Fruit fly (Drosophila melanogaster): Measurements from ENCODE around the gene OXA1L.

OXA1L gene

DNA sequence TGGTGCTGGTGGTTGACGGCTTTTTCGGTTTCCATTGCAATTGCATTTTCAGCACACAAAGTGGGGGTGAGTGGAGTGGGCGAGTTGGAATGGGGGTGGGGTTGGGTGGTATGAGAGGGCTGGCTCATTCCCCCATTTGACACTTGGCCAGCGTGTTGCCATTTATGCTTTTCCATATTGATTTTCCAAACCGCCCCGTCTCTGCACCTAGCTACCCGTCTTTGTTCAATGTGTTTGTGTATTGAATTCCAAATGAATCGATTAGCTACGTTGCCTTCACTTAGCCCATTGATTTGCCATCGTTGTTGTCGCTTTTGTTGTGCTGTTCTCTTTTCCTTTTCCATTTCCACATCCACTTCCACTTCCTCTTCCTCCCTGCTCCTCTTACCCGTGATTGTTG, 42.6 kb downstream of the OXA1L start (continued):
- no peak for TF ChIP-seq unpg (GFP tag; optimal IDR thresholded peaks at IDR 0.05)
- TF ChIP-seq Hand (GFP tag; optimal IDR thresholded peaks at IDR 0.05), result no peak
- no peak for TF ChIP-seq Hr3 (GFP tag; optimal IDR thresholded peaks at IDR 0.05)
- TF ChIP-seq CG34376 (GFP tag; optimal IDR thresholded peaks at IDR 0.05), result no peak
- no peak for TF ChIP-seq caup (GFP tag; optimal IDR thresholded peaks at IDR 0.05; ENCODE audit: severe bottlenecking)
- TF ChIP-seq rib (GFP tag; IDR thresholded peaks at IDR 0.05), result 0 out of 2 replicates have a peak, but pooled peaks have one; percentile 29
- TF ChIP-seq CG9876 (GFP tag; optimal IDR thresholded peaks at IDR 0.05), result no peak
- TF ChIP-seq pros (GFP tag; optimal IDR thresholded peaks at IDR 0.05), result peak; percentile 32
- TF ChIP-seq CG10959 (GFP tag; IDR thresholded peaks at IDR 0.05), result 0 out of 2 replicates have a peak, but pooled peaks have one; percentile 0
- 0 out of 4 replicates have a peak, but pooled peaks have one; percentile 31 for TF ChIP-seq chinmo (GFP tag; IDR thresholded peaks at IDR 0.05; ENCODE audit: partially characterized antibody)

DNA sequence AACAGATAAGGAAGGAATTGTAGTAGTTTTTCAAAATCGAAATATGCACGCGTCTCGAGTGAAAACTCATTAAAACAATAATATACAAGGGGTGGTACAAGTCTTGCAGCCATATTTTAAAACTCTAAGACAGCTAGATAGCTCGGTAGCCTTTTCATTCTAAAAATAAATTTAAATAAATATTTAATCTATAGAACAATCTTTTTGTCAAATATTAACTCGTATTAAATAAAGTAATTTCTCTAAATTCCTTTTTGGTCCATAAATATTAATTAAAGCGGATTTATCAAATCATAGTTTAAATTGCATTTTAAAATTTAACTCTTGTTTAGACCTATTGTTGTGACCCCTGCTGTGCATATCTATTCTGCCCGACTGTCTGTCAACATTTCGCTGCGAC, 43.0 kb downstream of the OXA1L start:
- TF ChIP-seq CG3847 (GFP tag; IDR thresholded peaks at IDR 0.05) (no peak), CG17385 (GFP tag; optimal IDR thresholded peaks at IDR 0.05) (peak; percentile 49), usp (GFP tag; optimal IDR thresholded peaks at IDR 0.05) (no peak), CG6854 (GFP tag; optimal IDR thresholded peaks at IDR 0.05) (no peak), CG18476 (GFP tag; optimal IDR thresholded peaks at IDR 0.05) (no peak), prd (optimal IDR thresholded peaks at IDR 0.05) (no peak), prd (GFP tag; IDR thresholded peaks at IDR 0.05) (peak; percentile 47; the same call in 2 of the 3 replicates), Sry-β (GFP tag; optimal IDR thresholded peaks at IDR 0.05) (peak; percentile 23), Med (GFP tag) (peak; percentile 42), CG3407 (GFP tag; optimal IDR thresholded peaks at IDR 0.05) (peak; percentile 11), Meics (GFP tag; optimal IDR thresholded peaks at IDR 0.05) (peak; percentile 43), CG2875 (GFP tag; optimal IDR thresholded peaks at IDR 0.05) (peak; percentile 59), CG6689 (GFP tag; IDR thresholded peaks at IDR 0.05) (peak; percentile 44; the same call in 1 of the 2 replicates), so (GFP tag; IDR thresholded peaks at IDR 0.05) (0 out of 3 replicates have a peak, but pooled peaks have one; percentile 45), CG8359 (GFP tag; optimal IDR thresholded peaks at IDR 0.05; ENCODE audit: borderline replicate concordance) (no peak), CG3726 (GFP tag; IDR thresholded peaks at IDR 0.05) (no peak), CG12104 (GFP tag; optimal IDR thresholded peaks at IDR 0.05) (peak; percentile 44), CG17802 (tag; optimal IDR thresholded peaks at IDR 0.05) (no peak), stwl (tag; optimal IDR thresholded peaks at IDR 0.05) (peak; percentile 2), CG10431 (GFP tag; optimal IDR thresholded peaks at IDR 0.05) (peak; percentile 51), Ada2b (GFP tag; IDR thresholded peaks at IDR 0.05) (no peak), grau (tag; optimal IDR thresholded peaks at IDR 0.05) (peak; percentile 73), CG14710 (tag; optimal IDR thresholded peaks at IDR 0.05) (peak; percentile 81), Nf-YB (GFP tag; optimal IDR thresholded peaks at IDR 0.05) (peak; percentile 47), az2 (GFP tag; optimal IDR thresholded peaks at IDR 0.05) (peak; percentile 53), zen (tag; optimal IDR thresholded peaks at IDR 0.05) (peak; percentile 35), CG9437 (GFP tag; optimal IDR thresholded peaks at IDR 0.05) (peak; percentile 64), Sin3A (optimal IDR thresholded peaks at IDR 0.05) (no peak), fd96Cb (tag; optimal IDR thresholded peaks at IDR 0.05) (peak; percentile 75), bbx (GFP tag; IDR thresholded peaks at IDR 0.05; ENCODE audit: partially characterized antibody) (no peak), CG8290 (GFP tag; optimal IDR thresholded peaks at IDR 0.05) (peak; percentile 6), CG8290 (tag; optimal IDR thresholded peaks at IDR 0.05) (no peak), CG10147 (GFP tag; optimal IDR thresholded peaks at IDR 0.05) (peak; percentile 9), CG2712 (tag; optimal IDR thresholded peaks at IDR 0.05) (peak; percentile 87), cwo (GFP tag; optimal IDR thresholded peaks at IDR 0.05) (peak; percentile 6), Spps (tag; optimal IDR thresholded peaks at IDR 0.05) (peak; percentile 73), CG17568 (GFP tag; optimal IDR thresholded peaks at IDR 0.05) (peak; percentile 36), Taf1 (GFP tag; IDR thresholded peaks at IDR 0.05) (no peak), ewg (GFP tag; optimal IDR thresholded peaks at IDR 0.05) (peak; percentile 44), CG33557 (GFP tag; optimal IDR thresholded peaks at IDR 0.05) (peak; percentile 82)
